Worm (Caenorhabditis elegans) whole organism, L1 larva: ENCODE measurements around the gene C06E2.1.

ENCODE experiments used
- C04F5.9 ChIP-seq: sonication (generic microtip); optimal IDR thresholded peaks from 2 replicates; lab custom pipeline; 2016; ENCODE audit warnings: missing genetic modification characterization, missing compliant biosample characterization
- C16A3.4 ChIP-seq: fragments of 150-350 bp; optimal IDR thresholded peaks from 2 replicates; lab custom pipeline; 2014; ENCODE audit warnings: missing biosample characterization, missing genetic modification characterization
- C34B4.2 ChIP-seq: sonication (generic microtip); optimal IDR thresholded peaks from 2 replicates; lab custom pipeline; 2017; ENCODE audit warnings: mild to moderate bottlenecking, missing genetic modification characterization, missing compliant biosample characterization
- F16B12.6 ChIP-seq: fragments of 150-350 bp; optimal IDR thresholded peaks from 2 replicates; lab custom pipeline; 2014; ENCODE audit warnings: missing biosample characterization, missing genetic modification characterization
- aly-2 ChIP-seq: fragments of 150-350 bp; optimal IDR thresholded peaks from 2 replicates; lab custom pipeline; 2014; ENCODE audit warnings: missing biosample characterization, missing genetic modification characterization
- ceh-8 ChIP-seq: fragments of 200-800 bp; sonication (Bioruptor generic); optimal IDR thresholded peaks from 2 replicates; lab custom pipeline; 2018; ENCODE audit warnings: mild to moderate bottlenecking, missing genetic modification characterization, moderate library complexity, missing compliant biosample characterization
- ceh-82 ChIP-seq, 3 experiments: fragments of 150-350 bp in 1 of 3; sonication (generic microtip) in 2 of 3; optimal IDR thresholded peaks; 2 replicates each; lab custom pipeline; 2014 to 2017; ENCODE audit warnings: missing biosample characterization in 3 of 3, missing genetic modification characterization in 3 of 3
- ceh-88 ChIP-seq: fragments of 200-800 bp; sonication (Bioruptor generic); IDR thresholded peaks from 2 replicates; pipeline ENCODE4 v1.3.6; 2022; ENCODE audit warnings: missing genetic modification characterization, missing compliant biosample characterization
- ceh-90 ChIP-seq: sonication (generic microtip); optimal IDR thresholded peaks from 2 replicates; lab custom pipeline; 2016; ENCODE audit warnings: missing genetic modification characterization, missing compliant biosample characterization
- dpl-1 ChIP-seq, 3 experiments: fragments of 150-350 bp in 2 of 3; sonication (generic microtip) in 1 of 3; optimal IDR thresholded peaks; 2 replicates each; lab custom pipeline; 2014 to 2017; ENCODE audit warnings: missing biosample characterization in 3 of 3, missing genetic modification characterization in 3 of 3, missing genetic modification reagents in 3 of 3
- dsc-1 ChIP-seq: sonication (generic microtip); optimal IDR thresholded peaks from 2 replicates; lab custom pipeline; 2016; ENCODE audit warnings: mild to moderate bottlenecking, missing genetic modification characterization, missing compliant biosample characterization
- egl-13 ChIP-seq: sonication (generic microtip); optimal IDR thresholded peaks from 2 replicates; lab custom pipeline; 2016; ENCODE audit warnings: missing genotype, missing genetic modification reagents, missing genetic modification characterization, missing compliant biosample characterization
- elt-2 ChIP-seq: sonication (generic microtip); optimal IDR thresholded peaks from 2 replicates; lab custom pipeline; 2016; ENCODE audit warnings: missing genetic modification characterization, mild to moderate bottlenecking, inconsistent platforms, missing compliant biosample characterization, missing genetic modification reagents
- ets-5 ChIP-seq: fragments of 200-800 bp; sonication (Bioruptor generic); IDR thresholded peaks from 2 replicates; pipeline ENCODE4 v1.3.6; 2022; ENCODE audit warnings: missing genetic modification characterization, missing compliant biosample characterization
- fos-1 ChIP-seq: fragments of 150-350 bp; optimal IDR thresholded peaks from 2 replicates; lab custom pipeline; 2014; ENCODE audit warnings: missing biosample characterization, missing genetic modification characterization
- hlh-4 ChIP-seq: sonication (generic microtip); optimal IDR thresholded peaks from 2 replicates; lab custom pipeline; 2016; ENCODE audit warnings: mild to moderate bottlenecking, missing genetic modification characterization, missing compliant biosample characterization
- irx-1 ChIP-seq: sonication (generic microtip); optimal IDR thresholded peaks from 2 replicates; lab custom pipeline; 2016; ENCODE audit warnings: missing genetic modification characterization, missing compliant biosample characterization
- isw-1 ChIP-seq: fragments of 200-800 bp; sonication (Bioruptor generic); IDR thresholded peaks from 2 replicates; pipeline ENCODE4 v1.3.6; 2022; ENCODE audit warnings: missing genetic modification characterization, missing compliant biosample characterization
- lin-13 ChIP-seq: fragments of 150-350 bp; optimal IDR thresholded peaks from 2 replicates; lab custom pipeline; 2014; ENCODE audit warnings: missing biosample characterization, missing genetic modification reagents, missing genetic modification characterization
- lin-35 ChIP-seq, 2 experiments: fragments of 150-350 bp; optimal IDR thresholded peaks; 2 replicates each; lab custom pipeline; 2014; ENCODE audit warnings: missing biosample characterization in 2 of 2, missing genetic modification characterization in 2 of 2, missing genetic modification reagents in 2 of 2
- lin-39 ChIP-seq: fragments of 150-350 bp; optimal IDR thresholded peaks from 2 replicates; lab custom pipeline; 2014; ENCODE audit warnings: missing biosample characterization, missing genetic modification reagents, missing genetic modification characterization
- lir-3 ChIP-seq: sonication (generic microtip); optimal IDR thresholded peaks from 2 replicates; lab custom pipeline; 2016; ENCODE audit warnings: mild to moderate bottlenecking, missing genetic modification characterization, moderate library complexity, missing compliant biosample characterization; ENCODE audit not compliant: poor library complexity
- lsy-2 ChIP-seq, 2 experiments: fragments of 150-350 bp; optimal IDR thresholded peaks; 2 replicates each; lab custom pipeline; 2014; ENCODE audit warnings: missing biosample characterization in 2 of 2, missing genetic modification characterization in 2 of 2
- mab-9 ChIP-seq: fragments of 200-800 bp; sonication (Bioruptor generic); IDR thresholded peaks from 2 replicates; pipeline ENCODE4 v1.3.6; 2022; ENCODE audit warnings: missing genetic modification reagents, missing genetic modification characterization, missing compliant biosample characterization
- mdl-1 ChIP-seq, 2 experiments: fragments of 150-350 bp; optimal IDR thresholded peaks; 2 replicates each; lab custom pipeline; 2014 to 2017; ENCODE audit warnings: missing biosample characterization in 2 of 2, missing genetic modification characterization in 2 of 2, inconsistent platforms in 1 of 2
- mef-2 ChIP-seq: fragments of 150-350 bp; optimal IDR thresholded peaks from 2 replicates; lab custom pipeline; 2014; ENCODE audit warnings: missing biosample characterization, missing genetic modification characterization
- nhr-11 ChIP-seq: fragments of 150-350 bp; optimal IDR thresholded peaks from 2 replicates; lab custom pipeline; 2014; ENCODE audit warnings: missing biosample characterization, missing genetic modification characterization
- nhr-12 ChIP-seq: sonication (generic microtip); optimal IDR thresholded peaks from 2 replicates; lab custom pipeline; 2017; ENCODE audit warnings: missing biosample characterization, missing genetic modification characterization
- nhr-19 ChIP-seq: fragments of 200-800 bp; sonication (Bioruptor generic); conservative IDR thresholded peaks from 2 replicates; pipeline ENCODE4 v1.3.6; 2022; ENCODE audit warnings: missing genetic modification characterization, missing compliant biosample characterization
- nhr-20 ChIP-seq: sonication (generic microtip); optimal IDR thresholded peaks from 2 replicates; lab custom pipeline; 2016; ENCODE audit warnings: mild to moderate bottlenecking, missing genetic modification characterization, missing compliant biosample characterization
- nhr-237 ChIP-seq: fragments of 150-350 bp; optimal IDR thresholded peaks from 2 replicates; lab custom pipeline; 2014; ENCODE audit warnings: missing biosample characterization, missing genetic modification characterization
- nhr-77 ChIP-seq: fragments of 150-350 bp; optimal IDR thresholded peaks from 2 replicates; lab custom pipeline; 2014; ENCODE audit warnings: missing biosample characterization, missing genetic modification characterization
- nhr-84 ChIP-seq: sonication (generic microtip); optimal IDR thresholded peaks from 2 replicates; lab custom pipeline; 2017; ENCODE audit warnings: missing biosample characterization, missing genetic modification characterization
- nhr-85 ChIP-seq: sonication (generic microtip); peaks from one replicate; lab custom pipeline; 2016; ENCODE audit warnings: missing genetic modification characterization, inconsistent platforms, missing compliant biosample characterization
- nhr-90 ChIP-seq: sonication (generic microtip); optimal IDR thresholded peaks from 2 replicates; lab custom pipeline; 2016; ENCODE audit warnings: mild to moderate bottlenecking, missing genetic modification characterization, missing compliant biosample characterization; ENCODE audit not compliant: poor library complexity
- pax-3 ChIP-seq: fragments of 200-800 bp; sonication (Bioruptor generic); optimal IDR thresholded peaks from 2 replicates; lab custom pipeline; 2018; ENCODE audit warnings: mild to moderate bottlenecking, missing genetic modification characterization, moderate library complexity, missing compliant biosample characterization
- rnt-1 ChIP-seq: sonication (generic microtip); optimal IDR thresholded peaks from 2 replicates; lab custom pipeline; 2016; ENCODE audit warnings: mild to moderate bottlenecking, missing genetic modification characterization, moderate library complexity, missing compliant biosample characterization
- skn-1 ChIP-seq: fragments of 150-350 bp; optimal IDR thresholded peaks from 2 replicates; lab custom pipeline; 2014; ENCODE audit warnings: missing biosample characterization, missing genetic modification characterization
- snpc-4 ChIP-seq: fragments of 150-350 bp; optimal IDR thresholded peaks from 2 replicates; lab custom pipeline; 2014; ENCODE audit warnings: missing biosample characterization, missing genetic modification characterization
- snu-23 ChIP-seq: sonication (generic microtip); optimal IDR thresholded peaks from 2 replicates; lab custom pipeline; 2016; ENCODE audit warnings: missing genetic modification characterization, missing compliant biosample characterization
- sox-4 ChIP-seq: sonication (generic microtip); optimal IDR thresholded peaks from 2 replicates; lab custom pipeline; 2016; ENCODE audit warnings: missing genetic modification characterization, missing compliant biosample characterization
- sup-37 ChIP-seq: fragments of 200-800 bp; sonication (Bioruptor generic); optimal IDR thresholded peaks from 2 replicates; lab custom pipeline; 2018; ENCODE audit warnings: mild to moderate bottlenecking, missing genetic modification characterization, missing compliant biosample characterization
- tbx-2 ChIP-seq: sonication (generic microtip); optimal IDR thresholded peaks from 2 replicates; lab custom pipeline; 2016; ENCODE audit warnings: missing genetic modification characterization, missing compliant biosample characterization
- tlp-1 ChIP-seq: fragments of 150-350 bp; optimal IDR thresholded peaks from 2 replicates; lab custom pipeline; 2014; ENCODE audit warnings: missing biosample characterization, missing genetic modification characterization
- unc-130 ChIP-seq: fragments of 150-350 bp; optimal IDR thresholded peaks from 2 replicates; lab custom pipeline; 2017; ENCODE audit warnings: missing biosample characterization, missing genetic modification characterization, inconsistent platforms
- unc-30 ChIP-seq: sonication (generic microtip); optimal IDR thresholded peaks from 2 replicates; lab custom pipeline; 2017; ENCODE audit warnings: missing biosample characterization, missing genetic modification characterization
- unc-62 ChIP-seq: fragments of 150-350 bp; optimal IDR thresholded peaks from 2 replicates; lab custom pipeline; 2014; ENCODE audit warnings: missing biosample characterization, missing genetic modification reagents, missing genetic modification characterization
- unc-86 ChIP-seq: sonication (generic microtip); optimal IDR thresholded peaks from 2 replicates; lab custom pipeline; 2016; ENCODE audit warnings: missing genetic modification characterization, missing compliant biosample characterization
- vab-15 ChIP-seq: sonication (generic microtip); optimal IDR thresholded peaks from 2 replicates; lab custom pipeline; 2017; ENCODE audit warnings: missing genotype, mild to moderate bottlenecking, missing genetic modification characterization, missing compliant biosample characterization
- zag-1 ChIP-seq: fragments of 150-350 bp; optimal IDR thresholded peaks from 2 replicates; lab custom pipeline; 2014; ENCODE audit warnings: missing biosample characterization, missing genetic modification characterization
- zip-4 ChIP-seq: fragments of 200-800 bp; sonication (Bioruptor generic); optimal IDR thresholded peaks from 2 replicates; lab custom pipeline; 2018; ENCODE audit warnings: mild to moderate bottlenecking, missing genetic modification characterization, moderate library complexity, missing compliant biosample characterization
- ztf-11 ChIP-seq, 2 experiments: sonication (generic microtip); optimal IDR thresholded peaks; 2 replicates each; lab custom pipeline; 2016 to 2017; ENCODE audit warnings: missing genetic modification characterization in 2 of 2, missing biosample characterization in 1 of 2, missing compliant biosample characterization in 1 of 2
- ztf-4 ChIP-seq: fragments of 150-350 bp; optimal IDR thresholded peaks from 2 replicates; lab custom pipeline; 2014; ENCODE audit warnings: missing biosample characterization, missing genetic modification characterization

Gene C06E2.1

DNA sequence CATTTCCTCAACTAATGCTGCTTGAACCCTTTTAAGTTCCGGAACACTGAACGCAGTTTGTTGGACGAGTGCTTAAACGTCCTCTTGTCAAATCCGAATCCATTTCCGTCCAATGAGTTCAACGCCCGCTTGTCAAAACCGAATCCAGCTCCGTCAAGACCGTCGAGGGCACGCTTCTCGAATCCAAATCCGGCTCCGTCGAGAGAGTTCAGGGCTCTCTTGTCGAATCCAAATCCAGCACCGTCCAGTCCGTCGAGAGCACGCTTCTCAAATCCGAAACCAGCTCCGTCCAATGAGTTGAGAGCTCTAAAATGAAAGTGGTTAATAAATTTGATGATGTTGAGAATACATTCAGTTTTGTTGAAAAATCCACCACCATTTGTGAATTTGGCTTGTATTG is 43.1 kb upstream of the C06E2.1 start:
- TF ChIP-seq nhr-11 (tag; lab: Kevin White, UChicago) (no peak), unc-86 (tag; lab: Kevin White, UChicago) (no peak), ets-5 (GFP tag; lab: Robert Waterston, UW) (no peak), zag-1 (tag; lab: Kevin White, UChicago) (no peak), snpc-4 (no peak), nhr-90 (tag; lab: Kevin White, UChicago) (no peak), C04F5.9 (no peak), tbx-2 (tag; lab: Kevin White, UChicago) (no peak), snu-23 (GFP tag; lab: Kevin White, UChicago) (no peak), sup-37 (GFP tag; lab: Kevin White, UChicago) (no peak), mef-2 (tag; lab: Kevin White, UChicago) (no peak)

DNA sequence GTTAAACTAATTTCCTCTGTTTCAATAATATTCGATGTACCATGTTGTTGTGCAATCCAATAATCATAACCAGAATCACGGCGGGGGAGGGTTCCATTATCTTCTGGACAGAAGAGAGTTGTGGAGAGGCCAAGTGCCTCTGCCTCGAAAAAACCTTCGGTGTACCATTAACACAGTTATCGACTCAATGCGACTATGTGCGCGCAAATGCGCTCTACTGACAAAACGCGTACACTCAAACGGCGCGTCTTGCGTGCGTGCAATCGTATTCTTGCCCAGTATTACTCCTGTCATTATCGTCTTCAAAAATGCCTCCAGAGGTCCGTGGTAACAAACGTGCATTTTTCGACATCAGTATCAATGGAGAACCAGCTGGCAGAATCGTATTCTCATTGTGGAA is 36.4 kb upstream of the C06E2.1 start, which contains the start of gene cyn-8:
Gene cyn-8 (plus strand): TSS at position 217 of the 400 bp plus-strand sequence.
- no peak for TF ChIP-seq unc-62 (GFP tag; lab: Kevin White, UChicago)
- TF ChIP-seq mab-9 (GFP tag; lab: Robert Waterston, UW) = no peak
- TF ChIP-seq elt-2 (tag; lab: Kevin White, UChicago) = no peak
- no peak for TF ChIP-seq ceh-82 (tag; optimal IDR thresholded peaks at IDR 0.05; lab: Kevin White, UChicago)
- peak; percentile 15 for TF ChIP-seq C16A3.4 (tag; lab: Kevin White, UChicago)
- TF ChIP-seq nhr-237 (tag; lab: Kevin White, UChicago) = no peak
- TF ChIP-seq lin-13 (GFP tag; lab: Kevin White, UChicago) = no peak
- TF ChIP-seq lin-35 (GFP tag; optimal IDR thresholded peaks at IDR 0.05; lab: Kevin White, UChicago) = peak; percentile 10 to 76
- TF ChIP-seq irx-1 (tag; lab: Kevin White, UChicago) = no peak
- peak; percentile 15 for TF ChIP-seq nhr-20 (tag; lab: Kevin White, UChicago)
- TF ChIP-seq zag-1 (tag; lab: Kevin White, UChicago) = no peak
- TF ChIP-seq zip-4 = no peak
- peak in 2 of 3 experiments; percentile 33 to 45 for TF ChIP-seq dpl-1 (GFP tag; optimal IDR thresholded peaks at IDR 0.05; lab: Kevin White, UChicago)
- no peak for TF ChIP-seq unc-30
- TF ChIP-seq unc-130 (tag; lab: Kevin White, UChicago) = peak; percentile 40
- peak; percentile 21 for TF ChIP-seq rnt-1
- TF ChIP-seq isw-1 (GFP tag; lab: Robert Waterston, UW) = no peak
- TF ChIP-seq fos-1 = no peak
- TF ChIP-seq C34B4.2 (tag; lab: Kevin White, UChicago) = no peak
- TF ChIP-seq sox-4 (tag; lab: Kevin White, UChicago) = no peak
- no peak for TF ChIP-seq nhr-19
- no peak for TF ChIP-seq hlh-4 (tag; lab: Kevin White, UChicago)
- TF ChIP-seq F16B12.6 = no peak
- TF ChIP-seq lir-3 = no peak
- TF ChIP-seq pax-3 (tag; lab: Kevin White, UChicago) = no peak
- no peak for TF ChIP-seq tlp-1 (tag; lab: Kevin White, UChicago)
- no peak for TF ChIP-seq ceh-88 (GFP tag; lab: Robert Waterston, UW)
- no peak for TF ChIP-seq ceh-8 (GFP tag; lab: Kevin White, UChicago)
- no peak for TF ChIP-seq sup-37 (GFP tag; lab: Kevin White, UChicago)
- no peak for TF ChIP-seq nhr-77 (tag; lab: Kevin White, UChicago)
- TF ChIP-seq lin-39 = no peak
- no peak for TF ChIP-seq nhr-12 (tag; lab: Kevin White, UChicago)
- no peak for TF ChIP-seq ztf-11 (tag; optimal IDR thresholded peaks at IDR 0.05; lab: Kevin White, UChicago)
- TF ChIP-seq dsc-1 = no peak
- TF ChIP-seq nhr-85 (tag; lab: Kevin White, UChicago) = peak; percentile 68
- no peak for TF ChIP-seq nhr-11 (tag; lab: Kevin White, UChicago)
- TF ChIP-seq lsy-2 (tag; optimal IDR thresholded peaks at IDR 0.05; lab: Kevin White, UChicago) = peak in 1 of 2 experiments; percentile 41
- TF ChIP-seq ztf-4 = no peak
- TF ChIP-seq aly-2 = no peak
- no peak for TF ChIP-seq ceh-90 (tag; lab: Kevin White, UChicago)
- TF ChIP-seq nhr-84 = no peak
- peak in 1 of 2 experiments; percentile 53 for TF ChIP-seq mdl-1 (tag; optimal IDR thresholded peaks at IDR 0.05; lab: Kevin White, UChicago)
- TF ChIP-seq skn-1 (tag; lab: Kevin White, UChicago) = no peak
- no peak for TF ChIP-seq egl-13 (tag; lab: Kevin White, UChicago)
- no peak for TF ChIP-seq vab-15 (tag; lab: Kevin White, UChicago)
